Worm (Caenorhabditis elegans): ENCODE measurements around the gene dpf-1.

- TF ChIP-seq pes-1 (GFP tag; IDR thresholded peaks at IDR 0.05) (no peak), tbx-37 (GFP tag; conservative IDR thresholded peaks at IDR 0.05) (no peak), ama-1 (optimal IDR thresholded peaks at IDR 0.05) (no peak), tra-4 (tag; optimal IDR thresholded peaks at IDR 0.05) (no peak), flt-1 (GFP tag; IDR thresholded peaks at IDR 0.05) (no peak), B0310.2 (tag; optimal IDR thresholded peaks at IDR 0.05) (no peak), hmbx-1 (tag; optimal IDR thresholded peaks at IDR 0.05) (no peak), ceh-13 (GFP tag; optimal IDR thresholded peaks at IDR 0.05) (no peak), sea-1 (GFP tag; conservative IDR thresholded peaks at IDR 0.05) (no peak), F13C5.2 (tag; optimal IDR thresholded peaks at IDR 0.05) (no peak)
Measured at ce11 chrV:15498434-15498833, 27.3 kb downstream of the dpf-1 start, which contains the start of gene C06B8.7.
